Fruit fly (Drosophila melanogaster) whole organism, embryonic: ENCODE measurements around the gene CG31467.

Experiments used
- Awh ChIP-seq: fragments of 200-800 bp; sonication (Bioruptor generic); IDR thresholded peaks from 2 replicates; pipeline ENCODE4, ENCODE4 v1.3.6; 2022; ENCODE audit warnings: missing biosample characterization, missing genetic modification characterization
- BEAF-32 ChIP-seq: fragments of 200-800 bp; sonication (Bioruptor generic); optimal IDR thresholded peaks from 3 replicates; lab custom pipeline; 2017; ENCODE audit warnings: missing biosample characterization, missing genetic modification characterization, mild to moderate bottlenecking, moderate library complexity, missing genetic modification reagents
- Blimp-1 ChIP-seq: fragments of 200-800 bp; sonication (Bioruptor generic); optimal IDR thresholded peaks from 3 replicates; lab custom pipeline; 2018; ENCODE audit warnings: missing biosample characterization, missing genetic modification characterization, mild to moderate bottlenecking, moderate library complexity, missing genetic modification reagents
- CG10321 ChIP-seq: fragments of 200-800 bp; sonication (Bioruptor generic); IDR thresholded peaks from 2 replicates; pipeline ENCODE4 v1.3.6; 2022; ENCODE audit warnings: missing biosample characterization, missing genetic modification characterization
- CG10462 ChIP-seq: fragments of 200-800 bp; sonication (Bioruptor generic); optimal IDR thresholded peaks from 2 replicates; lab custom pipeline; 2016; ENCODE audit warnings: missing biosample characterization, missing genetic modification characterization
- CG11085 ChIP-seq: fragments of 200-800 bp; sonication (Bioruptor generic); IDR thresholded peaks from 2 replicates; pipeline ENCODE4 v1.3.6; 2022; ENCODE audit warnings: missing biosample characterization, missing genetic modification characterization
- CG12659 ChIP-seq: fragments of 200-800 bp; sonication (Bioruptor generic); optimal IDR thresholded peaks from 3 replicates; lab custom pipeline; 2017; ENCODE audit warnings: mild to moderate bottlenecking, missing biosample characterization, missing genetic modification reagents, missing genetic modification characterization
- CG12769 ChIP-seq: fragments of 200-800 bp; sonication (Bioruptor generic); optimal IDR thresholded peaks from 2 replicates; lab custom pipeline; 2019; ENCODE audit warnings: missing biosample characterization, mild to moderate bottlenecking, missing genetic modification characterization, moderate library complexity
- CG14965 ChIP-seq: fragments of 200-800 bp; sonication (Bioruptor generic); optimal IDR thresholded peaks from 2 replicates; lab custom pipeline; 2016; ENCODE audit warnings: missing biosample characterization, missing genetic modification characterization, borderline replicate concordance
- CG15696 ChIP-seq: fragments of 200-800 bp; sonication (Bioruptor generic); optimal IDR thresholded peaks from 2 replicates; lab custom pipeline; 2019; ENCODE audit warnings: missing biosample characterization, mild to moderate bottlenecking, missing genetic modification characterization, moderate library complexity
- CG18599 ChIP-seq: fragments of 200-800 bp; sonication (Bioruptor generic); optimal IDR thresholded peaks from 3 replicates; lab custom pipeline; 2017; ENCODE audit warnings: missing biosample characterization, missing genetic modification characterization, mild to moderate bottlenecking, moderate library complexity, missing genetic modification reagents
- CG2116 ChIP-seq: fragments of 200-800 bp; sonication (Bioruptor generic); optimal IDR thresholded peaks from 3 replicates; lab custom pipeline; 2018; ENCODE audit warnings: missing biosample characterization, mild to moderate bottlenecking, missing genetic modification characterization
- CG2129 ChIP-seq: fragments of 200-800 bp; sonication (Bioruptor generic); IDR thresholded peaks from 2 replicates; pipeline ENCODE4 v1.3.6; 2022; ENCODE audit warnings: missing biosample characterization, missing genetic modification characterization; ENCODE audit not compliant: partially characterized antibody
- CG2712 ChIP-seq: fragments of 200-800 bp; optimal IDR thresholded peaks from 3 replicates; lab custom pipeline; 2019; ENCODE audit warnings: missing biosample characterization, mild to moderate bottlenecking, missing genetic modification characterization, moderate library complexity
- CG33213 ChIP-seq: fragments of 200-800 bp; sonication (Bioruptor generic); optimal IDR thresholded peaks from 3 replicates; lab custom pipeline; 2016; ENCODE audit warnings: missing biosample characterization, missing genetic modification characterization
- CG3995 ChIP-seq: fragments of 200-800 bp; sonication (Bioruptor generic); optimal IDR thresholded peaks from 3 replicates; lab custom pipeline; 2016; ENCODE audit warnings: missing biosample characterization, missing genetic modification characterization
- CG5180 ChIP-seq: fragments of 200-800 bp; sonication (Bioruptor generic); optimal IDR thresholded peaks from 3 replicates; lab custom pipeline; 2017; ENCODE audit warnings: missing biosample characterization, missing genetic modification characterization, mild to moderate bottlenecking, moderate library complexity, missing genetic modification reagents
- CG6175 ChIP-seq: fragments of 200-800 bp; sonication (Bioruptor generic); IDR thresholded peaks from 3 replicates; pipeline ENCODE4 v1.3.6; 2022; ENCODE audit warnings: missing biosample characterization, missing genetic modification characterization
- CG8388 ChIP-seq: fragments of 200-800 bp; sonication (Bioruptor generic); optimal IDR thresholded peaks from 2 replicates; lab custom pipeline; 2019; ENCODE audit warnings: missing biosample characterization, mild to moderate bottlenecking, missing genetic modification characterization, moderate library complexity
- CG8924 ChIP-seq: fragments of 200-800 bp; optimal IDR thresholded peaks from 3 replicates; lab custom pipeline; 2019; ENCODE audit warnings: missing biosample characterization, mild to moderate bottlenecking, missing genetic modification characterization, moderate library complexity
- CG9876 ChIP-seq: fragments of 200-800 bp; sonication (Bioruptor generic); optimal IDR thresholded peaks from 2 replicates; lab custom pipeline; 2016; ENCODE audit warnings: missing biosample characterization, missing genetic modification characterization
- Dip3 ChIP-seq: fragments of 200-800 bp; sonication (Bioruptor generic); optimal IDR thresholded peaks from 3 replicates; lab custom pipeline; 2016; ENCODE audit warnings: missing biosample characterization, missing genetic modification characterization
- Doc3 ChIP-seq: fragments of 200-800 bp; sonication (Bioruptor generic); IDR thresholded peaks from 3 replicates; pipeline ENCODE4 v1.3.6; 2022; ENCODE audit warnings: missing biosample characterization, missing genetic modification characterization; ENCODE audit not compliant: partially characterized antibody
- Fer3 ChIP-seq: fragments of 200-800 bp; sonication (Bioruptor generic); optimal IDR thresholded peaks from 2 replicates; lab custom pipeline; 2018; ENCODE audit warnings: missing biosample characterization, mild to moderate bottlenecking, missing genetic modification characterization, moderate library complexity
- HHEX ChIP-seq: fragments of 200-800 bp; sonication (Bioruptor generic); optimal IDR thresholded peaks from 3 replicates; lab custom pipeline; 2017; ENCODE audit warnings: missing biosample characterization, mild to moderate bottlenecking, missing genetic modification characterization, missing genetic modification reagents
- Hmr ChIP-seq: fragments of 200-800 bp; sonication (Bioruptor generic); optimal IDR thresholded peaks from 3 replicates; lab custom pipeline; 2017; ENCODE audit warnings: mild to moderate bottlenecking, missing biosample characterization, missing genetic modification reagents, missing genetic modification characterization
- Max ChIP-seq: fragments of 200-800 bp; sonication (Bioruptor generic); optimal IDR thresholded peaks from 2 replicates; lab custom pipeline; 2016; ENCODE audit warnings: missing biosample characterization, mild to moderate bottlenecking, missing genetic modification characterization
- Meics ChIP-seq: fragments of 200-800 bp; sonication (Bioruptor generic); optimal IDR thresholded peaks from 2 replicates; lab custom pipeline; 2017; ENCODE audit warnings: missing biosample characterization, mild to moderate bottlenecking, missing genetic modification characterization
- Neu2 ChIP-seq: fragments of 200-800 bp; sonication (Bioruptor generic); optimal IDR thresholded peaks from 3 replicates; lab custom pipeline; 2016; ENCODE audit warnings: missing biosample characterization, missing genetic modification characterization, borderline replicate concordance
- Opbp ChIP-seq: fragments of 200-800 bp; sonication (Bioruptor generic); IDR thresholded peaks from 3 replicates; pipeline ENCODE4 v1.3.6; 2022; ENCODE audit warnings: missing biosample characterization, missing genetic modification characterization; ENCODE audit not compliant: partially characterized antibody
- Rfx ChIP-seq: fragments of 200-800 bp; sonication (Bioruptor generic); IDR thresholded peaks from 2 replicates; pipeline ENCODE4 v1.3.6; 2022; ENCODE audit warnings: missing biosample characterization, missing genetic modification characterization
- Sry-δ ChIP-seq: fragments of 200-800 bp; sonication (Bioruptor generic); optimal IDR thresholded peaks from 2 replicates; lab custom pipeline; 2016; ENCODE audit warnings: missing biosample characterization, missing genetic modification characterization
- Xbp1 ChIP-seq: fragments of 200-800 bp; sonication (Bioruptor generic); optimal IDR thresholded peaks from 3 replicates; lab custom pipeline; 2016; ENCODE audit warnings: missing biosample characterization, mild to moderate bottlenecking, missing genetic modification characterization
- bowl ChIP-seq: fragments of 200-800 bp; sonication (Bioruptor generic); IDR thresholded peaks from 2 replicates; pipeline ENCODE4 v1.3.6; 2022; ENCODE audit warnings: missing biosample characterization, missing genetic modification characterization
- dm ChIP-seq: fragments of 200-800 bp; sonication (Bioruptor generic); optimal IDR thresholded peaks from 3 replicates; lab custom pipeline; 2016; ENCODE audit warnings: missing biosample characterization, missing genetic modification characterization
- ewg ChIP-seq: fragments of 200-800 bp; sonication (Bioruptor generic); optimal IDR thresholded peaks from 3 replicates; lab custom pipeline; 2017; ENCODE audit warnings: mild to moderate bottlenecking, missing biosample characterization, missing genetic modification reagents, missing genetic modification characterization
- gem ChIP-seq: fragments of 200-800 bp; sonication (Bioruptor generic); optimal IDR thresholded peaks from 2 replicates; lab custom pipeline; 2019; ENCODE audit warnings: missing biosample characterization, mild to moderate bottlenecking, missing genetic modification characterization, moderate library complexity
- hb ChIP-seq: fragments of 200-800 bp; sonication (Bioruptor generic); IDR thresholded peaks from 3 replicates; pipeline ENCODE4 v1.3.6; 2022; ENCODE audit warnings: missing biosample characterization, missing genetic modification characterization; ENCODE audit not compliant: partially characterized antibody
- insv ChIP-seq, 2 experiments: fragments of 200-800 bp; sonication (Bioruptor generic); optimal IDR thresholded peaks; 3 replicates each; lab custom pipeline; 2016 to 2018; ENCODE audit warnings: missing biosample characterization in 2 of 2, missing genetic modification characterization in 2 of 2
- nerfin-2 ChIP-seq: fragments of 200-800 bp; sonication (Bioruptor generic); IDR thresholded peaks from 2 replicates; pipeline ENCODE4 v1.3.6; 2022; ENCODE audit warnings: missing biosample characterization, missing genetic modification characterization; ENCODE audit not compliant: partially characterized antibody
- onecut ChIP-seq: fragments of 200-800 bp; sonication (Bioruptor generic); IDR thresholded peaks from 2 replicates; pipeline ENCODE4 v1.3.6; 2022; ENCODE audit warnings: missing biosample characterization, missing genetic modification characterization
- p53 ChIP-seq: fragments of 200-800 bp; sonication (Bioruptor generic); optimal IDR thresholded peaks from 2 replicates; lab custom pipeline; 2016; ENCODE audit warnings: missing biosample characterization, missing genetic modification characterization
- pita ChIP-seq: fragments of 200-800 bp; sonication (Bioruptor generic); optimal IDR thresholded peaks from 2 replicates; lab custom pipeline; 2017; ENCODE audit warnings: missing biosample characterization, mild to moderate bottlenecking, missing genetic modification characterization
- rib ChIP-seq: fragments of 200-800 bp; sonication (Bioruptor generic); IDR thresholded peaks from 2 replicates; pipeline ENCODE4 v1.3.6; 2022; ENCODE audit warnings: missing biosample characterization, missing genetic modification characterization
- row ChIP-seq: fragments of 200-800 bp; sonication (Bioruptor generic); IDR thresholded peaks from 3 replicates; pipeline ENCODE4 v1.3.6; 2022; ENCODE audit warnings: missing biosample characterization, missing genetic modification characterization
- scrt ChIP-seq: fragments of 200-800 bp; sonication (Bioruptor generic); optimal IDR thresholded peaks from 2 replicates; lab custom pipeline; 2018; ENCODE audit warnings: missing biosample characterization, mild to moderate bottlenecking, missing genetic modification characterization, moderate library complexity
- sd ChIP-seq: fragments of 200-800 bp; sonication (Bioruptor generic); optimal IDR thresholded peaks from 3 replicates; lab custom pipeline; 2018; ENCODE audit warnings: missing biosample characterization, mild to moderate bottlenecking, missing genetic modification characterization, moderate library complexity
- sens ChIP-seq: fragments of 200-800 bp; sonication (Bioruptor generic); peaks from one replicate; lab custom pipeline; 2016; ENCODE audit warnings: missing biosample characterization, missing genetic modification characterization
- zen ChIP-seq: fragments of 200-800 bp; sonication (Bioruptor generic); optimal IDR thresholded peaks from 3 replicates; lab custom pipeline; 2018; ENCODE audit warnings: missing biosample characterization, mild to moderate bottlenecking, missing genetic modification characterization, moderate library complexity

The CG31467 gene

DNA sequence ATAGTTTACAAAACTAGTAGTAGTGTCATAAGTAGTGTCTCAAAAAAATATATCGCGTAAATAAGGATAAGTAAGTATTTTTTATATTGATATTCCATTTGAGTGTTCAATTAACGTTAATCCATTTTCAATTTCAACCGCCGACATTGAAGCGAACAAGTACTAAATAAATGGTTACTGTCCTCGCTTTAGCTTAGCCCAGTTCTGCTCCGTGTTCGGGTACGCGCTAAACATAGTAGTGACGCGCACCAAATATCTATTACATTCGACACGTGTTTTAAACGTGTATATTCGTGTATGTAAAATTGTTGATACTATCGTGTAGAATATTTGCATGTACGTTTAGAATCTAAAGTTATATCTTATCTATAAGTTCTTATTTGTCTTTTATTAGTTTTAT lies 31.6 kb downstream of the CG31467 start (continued):
- TF ChIP-seq Max (GFP tag; lab: Kevin White, UChicago) (peak; percentile 7), onecut (no peak), ewg (GFP tag; lab: Kevin White, UChicago) (no peak), CG8388 (GFP tag; lab: Kevin White, UChicago) (no peak), p53 (peak; percentile 58), gem (peak; percentile 28), dm (GFP tag; lab: Kevin White, UChicago) (peak; percentile 24), CG5180 (GFP tag; lab: Kevin White, UChicago) (no peak), row (0 out of 3 replicates have a peak, but pooled peaks have one; percentile 18), CG8924 (no peak), nerfin-2 (GFP tag; lab: Robert Waterston, UW) (peak; percentile 49), Dip3 (GFP tag; lab: Kevin White, UChicago) (peak; percentile 20), CG14965 (GFP tag; lab: Kevin White, UChicago) (peak; percentile 24), BEAF-32 (peak; percentile 87), CG12769 (tag; lab: Kevin White, UChicago) (peak; percentile 59), CG18599 (peak; percentile 54), sd (tag; lab: Kevin White, UChicago) (peak; percentile 70), Doc3 (peak; percentile 59; the same call in 2 of the 3 replicates), Sry-δ (GFP tag; lab: Kevin White, UChicago) (peak; percentile 52), Neu2 (GFP tag; lab: Kevin White, UChicago) (no peak), CG2116 (GFP tag; lab: Kevin White, UChicago) (peak; percentile 19), CG9876 (GFP tag; lab: Kevin White, UChicago) (peak; percentile 61), Rfx (GFP tag; lab: Robert Waterston, UW) (peak; percentile 48), Hmr (GFP tag; lab: Kevin White, UChicago) (peak; percentile 88), CG3995 (GFP tag; lab: Kevin White, UChicago) (peak; percentile 36), CG10321 (GFP tag; lab: Robert Waterston, UW) (no peak), HHEX (GFP tag; lab: Kevin White, UChicago) (no peak), rib (no peak), sens (GFP tag; lab: Kevin White, UChicago) (peak; percentile 75), hb (peak; percentile 69; the same call in 2 of the 3 replicates), Meics (GFP tag; lab: Kevin White, UChicago) (peak; percentile 52), Fer3 (tag; lab: Kevin White, UChicago) (no peak), Opbp (GFP tag; lab: Robert Waterston, UW) (peak; percentile 82), CG15696 (tag; lab: Kevin White, UChicago) (no peak), pita (GFP tag; lab: Kevin White, UChicago) (peak; percentile 99), Awh (GFP tag; lab: Robert Waterston, UW) (no peak), scrt (GFP tag; lab: Kevin White, UChicago) (peak; percentile 59), insv (GFP tag; optimal IDR thresholded peaks at IDR 0.05; lab: Kevin White, UChicago) (peak in 1 of 2 experiments; percentile 64), CG2712 (tag; lab: Kevin White, UChicago) (peak; percentile 65), CG11085 (GFP tag; lab: Robert Waterston, UW) (no peak), CG10462 (no peak), CG6175 (GFP tag; lab: Robert Waterston, UW) (no peak), zen (tag; lab: Kevin White, UChicago) (peak; percentile 40), CG33213 (GFP tag; lab: Kevin White, UChicago) (peak; percentile 77), Xbp1 (peak; percentile 35), CG2129 (GFP tag; lab: Robert Waterston, UW) (peak; percentile 46; the same call in 1 of the 2 replicates), CG12659 (GFP tag; lab: Kevin White, UChicago) (peak; percentile 23), Blimp-1 (GFP tag; lab: Kevin White, UChicago) (peak; percentile 17), bowl (GFP tag; lab: Robert Waterston, UW) (no peak)
